Worm (Caenorhabditis elegans) whole organism, L4 larva: Measurements from ENCODE around the gene unc-97.

Experiments used
- aha-1 ChIP-seq: fragments of 150-350 bp; peaks from one replicate; lab custom pipeline; 2014; ENCODE audit warnings: missing biosample characterization, missing genetic modification characterization
- ceh-62 ChIP-seq: sonication (generic microtip); optimal IDR thresholded peaks from 2 replicates; lab custom pipeline; 2017; ENCODE audit warnings: missing biosample characterization, missing genetic modification characterization
- daf-8 ChIP-seq: fragments of 200-800 bp; sonication (Bioruptor generic); IDR thresholded peaks from 2 replicates; pipeline ENCODE4 v1.3.6; 2022; ENCODE audit warnings: missing genetic modification characterization, missing compliant biosample characterization
- lim-7 ChIP-seq: fragments of 200-800 bp; sonication (Bioruptor generic); IDR thresholded peaks from 2 replicates; pipeline ENCODE4 v1.3.6; 2022; ENCODE audit warnings: missing genetic modification characterization, missing compliant biosample characterization
- lin-13 ChIP-seq: fragments of 150-350 bp; optimal IDR thresholded peaks from 2 replicates; lab custom pipeline; 2014; ENCODE audit warnings: missing biosample characterization, missing genetic modification reagents, missing genetic modification characterization
- lsy-2 ChIP-seq, 2 experiments: fragments of 150-350 bp in 1 of 2; sonication (generic microtip) in 1 of 2; optimal IDR thresholded peaks; 2 replicates each; lab custom pipeline; 2014 to 2017; ENCODE audit warnings: missing biosample characterization in 2 of 2, missing genetic modification characterization in 2 of 2
- mdl-1 ChIP-seq, 2 experiments: fragments of 150-350 bp in 1 of 2; sonication (generic microtip) in 1 of 2; optimal IDR thresholded peaks; 2 replicates each; lab custom pipeline; 2014 to 2017; ENCODE audit warnings: missing biosample characterization in 2 of 2, missing genetic modification characterization in 2 of 2
- pqm-1 ChIP-seq: sonication (generic microtip); optimal IDR thresholded peaks from 2 replicates; lab custom pipeline; 2017; ENCODE audit warnings: missing biosample characterization, missing genetic modification characterization
- set-16 ChIP-seq: fragments of 200-800 bp; sonication (Bioruptor generic); IDR thresholded peaks from 2 replicates; pipeline ENCODE4 v1.3.6; 2022; ENCODE audit warnings: missing genetic modification reagents, missing genetic modification characterization, missing compliant biosample characterization

ce11 chrX:5599224-5599623 is 6.3 kb downstream of the unc-97 start, which contains the start of gene sulp-2:
- no peak for TF ChIP-seq set-16 (GFP tag; lab: Robert Waterston, UW)
- TF ChIP-seq mdl-1 (tag; optimal IDR thresholded peaks at IDR 0.05; lab: Kevin White, UChicago): no peak
- TF ChIP-seq lin-13 (GFP tag; lab: Kevin White, UChicago): no peak
- no peak for TF ChIP-seq ceh-62
- TF ChIP-seq lsy-2 (tag; optimal IDR thresholded peaks at IDR 0.05; lab: Kevin White, UChicago): no peak
- no peak for TF ChIP-seq aha-1
- no peak for TF ChIP-seq daf-8 (GFP tag; lab: Robert Waterston, UW)
- TF ChIP-seq pqm-1 (tag; lab: Kevin White, UChicago): peak; percentile 11
- no peak for TF ChIP-seq lim-7 (GFP tag; lab: Robert Waterston, UW)
